Fruit fly (Drosophila melanogaster): ENCODE data around the gene Rb97D.
A peak's percentile ranks its signal among the peaks of the same experiment; 100 is the strongest.

The Rb97D gene

dm6 chr3R:26859228-26859627 lies 16.3 kb downstream of the Rb97D start (continued):
- TF ChIP-seq Asciz (GFP tag; optimal IDR thresholded peaks at IDR 0.05) = peak; percentile 17
- TF ChIP-seq Hsf (GFP tag; optimal IDR thresholded peaks at IDR 0.05) = peak; percentile 42
- 0 out of 2 replicates have a peak, but pooled peaks have one; percentile 48 for TF ChIP-seq CG32532 (GFP tag; IDR thresholded peaks at IDR 0.05)
- TF ChIP-seq CG13296 (GFP tag; optimal IDR thresholded peaks at IDR 0.05) = peak; percentile 5
- peak; percentile 48 for TF ChIP-seq CG2678 (tag; optimal IDR thresholded peaks at IDR 0.05)
- TF ChIP-seq Fer1 (GFP tag; optimal IDR thresholded peaks at IDR 0.05) = peak; percentile 68
- peak; percentile 26 for TF ChIP-seq CG8924 (tag; optimal IDR thresholded peaks at IDR 0.05)
- TF ChIP-seq ken (GFP tag; IDR thresholded peaks at IDR 0.05) = 0 out of 3 replicates have a peak, but pooled peaks have one; percentile 42
- peak; percentile 10; the same call in 1 of the 2 replicates for TF ChIP-seq toy (GFP tag; IDR thresholded peaks at IDR 0.05)
- no peak for TF ChIP-seq CG10462 (GFP tag; optimal IDR thresholded peaks at IDR 0.05)
- no peak for TF ChIP-seq cato (GFP tag; optimal IDR thresholded peaks at IDR 0.05; ENCODE audit: borderline replicate concordance)
- peak; percentile 11 for TF ChIP-seq CG17385 (GFP tag; optimal IDR thresholded peaks at IDR 0.05)
- TF ChIP-seq CG11085 (GFP tag; IDR thresholded peaks at IDR 0.05) = peak; percentile 48; the same call in 1 of the 2 replicates
- TF ChIP-seq Deaf1 (tag; optimal IDR thresholded peaks at IDR 0.05) = peak; percentile 21
- TF ChIP-seq lilli (GFP tag; optimal IDR thresholded peaks at IDR 0.05) = peak; percentile 36
- TF ChIP-seq Usf (GFP tag; optimal IDR thresholded peaks at IDR 0.05) = no peak
- TF ChIP-seq corto (GFP tag; optimal IDR thresholded peaks at IDR 0.05) = no peak
- TF ChIP-seq ap (GFP tag; IDR thresholded peaks at IDR 0.05) = 0 out of 2 replicates have a peak, but pooled peaks have one; percentile 10
- TF ChIP-seq Kr (GFP tag; optimal IDR thresholded peaks at IDR 0.05) = no peak
- no peak for TF ChIP-seq CG17568 (GFP tag; optimal IDR thresholded peaks at IDR 0.05)
- peak; percentile 34 for TF ChIP-seq HHEX (GFP tag; optimal IDR thresholded peaks at IDR 0.05)
- no peak for TF ChIP-seq fd64A (GFP tag; optimal IDR thresholded peaks at IDR 0.05)
- TF ChIP-seq CG1832 (GFP tag; optimal IDR thresholded peaks at IDR 0.05) = no peak
- TF ChIP-seq nau (GFP tag; optimal IDR thresholded peaks at IDR 0.05) = no peak
- TF ChIP-seq cas (GFP tag; IDR thresholded peaks at IDR 0.05) = 0 out of 2 replicates have a peak, but pooled peaks have one; percentile 34
- no peak for TF ChIP-seq CG5953 (GFP tag; IDR thresholded peaks at IDR 0.05)
- TF ChIP-seq mam (GFP tag; optimal IDR thresholded peaks at IDR 0.05) = peak; percentile 33
- no peak for TF ChIP-seq CG12659 (GFP tag; optimal IDR thresholded peaks at IDR 0.05)
- TF ChIP-seq ftz-f1 (GFP tag; optimal IDR thresholded peaks at IDR 0.05) = no peak
- TF ChIP-seq CG14710 (tag; optimal IDR thresholded peaks at IDR 0.05) = peak; percentile 14
- TF ChIP-seq onecut (GFP tag; IDR thresholded peaks at IDR 0.05) = peak; percentile 76
- no peak for TF ChIP-seq sob (GFP tag; IDR thresholded peaks at IDR 0.05)
- peak; percentile 42 for TF ChIP-seq Meics (GFP tag; optimal IDR thresholded peaks at IDR 0.05)
- 0 out of 2 replicates have a peak, but pooled peaks have one; percentile 33 for TF ChIP-seq dan (GFP tag; IDR thresholded peaks at IDR 0.05)
- TF ChIP-seq unpg (GFP tag; optimal IDR thresholded peaks at IDR 0.05) = peak; percentile 38
- peak; percentile 45 for TF ChIP-seq ssp (GFP tag; IDR thresholded peaks at IDR 0.05)
- TF ChIP-seq gcm2 (GFP tag; optimal IDR thresholded peaks at IDR 0.05) = no peak
- TF ChIP-seq hbn (GFP tag; IDR thresholded peaks at IDR 0.05; ENCODE audit: partially characterized antibody) = no peak
- peak; percentile 22 for TF ChIP-seq cwo (GFP tag; optimal IDR thresholded peaks at IDR 0.05)
- no peak for TF ChIP-seq p53 (GFP tag; optimal IDR thresholded peaks at IDR 0.05)
- peak; percentile 38 for TF ChIP-seq Xbp1 (GFP tag; optimal IDR thresholded peaks at IDR 0.05)
- TF ChIP-seq Awh (GFP tag; IDR thresholded peaks at IDR 0.05) = peak; percentile 82
- TF ChIP-seq Dbx (GFP tag; IDR thresholded peaks at IDR 0.05) = peak; percentile 14; the same call in 1 of the 3 replicates
- peak; percentile 56; the same call in 2 of the 3 replicates for TF ChIP-seq dysf (GFP tag; IDR thresholded peaks at IDR 0.05)
- no peak for TF ChIP-seq prd (optimal IDR thresholded peaks at IDR 0.05)
- TF ChIP-seq prd (GFP tag; IDR thresholded peaks at IDR 0.05) = peak; percentile 79
- TF ChIP-seq CG12391 (tag; optimal IDR thresholded peaks at IDR 0.05) = peak; percentile 34
- no peak for TF ChIP-seq CG30020 (tag; optimal IDR thresholded peaks at IDR 0.05)
- TF ChIP-seq pb (GFP tag; optimal IDR thresholded peaks at IDR 0.05) = no peak
- no peak for TF ChIP-seq Stat92E (GFP tag; optimal IDR thresholded peaks at IDR 0.05)
